In genomic region chrII:13859847-13860246, ce11 we compare ENCODE assay signal across 2 worm cellular contexts.
A peak's percentile ranks its signal among the peaks of the same experiment; 100 is the strongest.
TF ChIP-seq lines count a peak whose summit lies in the region.

No protein-coding gene starts in this region.

TF ChIP-seq in whole organism, L3 larva, 47 proteins besides CTCF, POLR2A, EP300 and RAD21 (continued from another document):
- no peak for TF ChIP-seq nhr-12 (tag; optimal IDR thresholded peaks at IDR 0.05; lab: Kevin White, UChicago)
- TF ChIP-seq ceh-82 (tag; optimal IDR thresholded peaks at IDR 0.05; lab: Kevin White, UChicago), result no peak
TF ChIP-seq in whole organism, L3 larva: peak in this region for 3.

TF ChIP-seq in whole organism, L4 larva, 104 proteins besides CTCF, POLR2A, EP300 and RAD21 (continued from another document):
- TF ChIP-seq lim-7 (GFP tag; IDR thresholded peaks at IDR 0.05; lab: Robert Waterston, UW) (no peak), dmd-6 (GFP tag; IDR thresholded peaks at IDR 0.05; lab: Robert Waterston, UW) (peak; percentile 22; the same call in 1 of the 2 replicates), duxl-1 (tag; optimal IDR thresholded peaks at IDR 0.05; lab: Kevin White, UChicago; ENCODE audit: poor library complexity) (no peak), zfp-2 (tag; optimal IDR thresholded peaks at IDR 0.05; lab: Kevin White, UChicago) (no peak), Y105C5A.15 (GFP tag; IDR thresholded peaks at IDR 0.05; lab: Robert Waterston, UW) (no peak), nhr-28 (tag; optimal IDR thresholded peaks at IDR 0.05; lab: Kevin White, UChicago) (peak; percentile 57), aha-1 (tag; lab: Kevin White, UChicago) (peak; percentile 40), hlh-30 (tag; optimal IDR thresholded peaks at IDR 0.05; lab: Kevin White, UChicago; ENCODE audit: insufficient read depth) (no peak), daf-8 (GFP tag; IDR thresholded peaks at IDR 0.05; lab: Robert Waterston, UW) (no peak), pqm-1 (tag; optimal IDR thresholded peaks at IDR 0.05; lab: Kevin White, UChicago) (peak; percentile 30), ztf-11 (tag; optimal IDR thresholded peaks at IDR 0.05; lab: Kevin White, UChicago) (no peak), F37D6.2 (tag; optimal IDR thresholded peaks at IDR 0.05; lab: Kevin White, UChicago) (no peak), nhr-10 (tag; optimal IDR thresholded peaks at IDR 0.05; lab: Kevin White, UChicago) (no peak), mdl-1 (tag; optimal IDR thresholded peaks at IDR 0.05; lab: Kevin White, UChicago) (no peak), dve-1 (tag; optimal IDR thresholded peaks at IDR 0.05; lab: Kevin White, UChicago; ENCODE audit: insufficient read depth) (peak; percentile 44), lir-3 (tag; optimal IDR thresholded peaks at IDR 0.05; lab: Kevin White, UChicago) (no peak), zfp-3 (GFP tag; conservative IDR thresholded peaks at IDR 0.05; lab: Robert Waterston, UW) (no peak), lin-29 (GFP tag; IDR thresholded peaks at IDR 0.05; lab: Robert Waterston, UW) (no peak), mes-2 (tag; optimal IDR thresholded peaks at IDR 0.05; lab: Kevin White, UChicago; ENCODE audit: poor library complexity, severe bottlenecking) (peak; percentile 38)
TF ChIP-seq in whole organism, L4 larva: peak in this region for 10.
